Fruit fly (Drosophila melanogaster): ENCODE data around the gene CG12105.

DNA sequence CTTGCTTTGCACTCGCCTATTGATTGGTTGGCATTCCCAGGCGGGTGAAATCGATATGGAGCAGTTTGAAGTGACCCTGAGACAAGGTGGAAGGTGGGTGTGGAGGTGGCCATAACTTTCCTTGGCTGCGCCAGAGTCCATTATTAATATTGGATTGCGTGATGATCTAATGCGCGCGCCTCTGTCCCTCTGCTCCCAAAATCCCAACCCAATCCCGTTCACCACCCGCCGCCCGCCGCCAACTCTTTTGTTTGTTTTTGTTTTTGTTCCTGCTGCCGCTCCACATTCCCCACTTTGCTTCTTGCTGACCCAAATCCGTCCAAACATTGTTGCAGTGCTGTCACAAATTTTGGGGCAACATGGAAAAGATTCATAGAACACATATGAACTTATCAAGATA lies 44.5 kb downstream of the CG12105 start:
- TF ChIP-seq CG6175 (GFP tag; IDR thresholded peaks at IDR 0.05) = no peak
- no peak for TF ChIP-seq Med (GFP tag)
- no peak for TF ChIP-seq mam (GFP tag; optimal IDR thresholded peaks at IDR 0.05)
- no peak for TF ChIP-seq CG10366 (GFP tag; IDR thresholded peaks at IDR 0.05)
- no peak for TF ChIP-seq hkb (optimal IDR thresholded peaks at IDR 0.05)
- no peak; the same call in 1 of the 2 replicates for TF ChIP-seq hkb (GFP tag; IDR thresholded peaks at IDR 0.05)
- TF ChIP-seq H15 (GFP tag; IDR thresholded peaks at IDR 0.05) = no peak
- no peak for TF ChIP-seq CG13775 (GFP tag; optimal IDR thresholded peaks at IDR 0.05)
- no peak for TF ChIP-seq CG14050 (GFP tag; IDR thresholded peaks at IDR 0.05)
- TF ChIP-seq CG17802 (tag; optimal IDR thresholded peaks at IDR 0.05) = no peak
- TF ChIP-seq Sox102F (GFP tag; optimal IDR thresholded peaks at IDR 0.05) = no peak
- TF ChIP-seq fd96Cb (tag; optimal IDR thresholded peaks at IDR 0.05) = no peak
